Fruit fly (Drosophila melanogaster) whole organism: ENCODE measurements around the gene CG4949.

Experiments used
- CG8478 ChIP-seq: fragments of >200 bp; optimal IDR thresholded peaks from 2 replicates; lab custom pipeline; 2018; ENCODE audit warnings: inconsistent platforms
- EcR ChIP-seq, 2 experiments: fragments of >200 bp; optimal IDR thresholded peaks; 2 replicates each; lab custom pipeline; 2017; ENCODE audit warnings: missing biosample characterization in 2 of 2, missing genetic modification characterization in 2 of 2, missing genetic modification reagents in 2 of 2
- pan ChIP-seq: fragments of >200 bp; optimal IDR thresholded peaks from 2 replicates; lab custom pipeline; 2017
- psq ChIP-seq: fragments of >200 bp; optimal IDR thresholded peaks from 2 replicates; lab custom pipeline; 2017
- usp ChIP-seq: fragments of >200 bp; optimal IDR thresholded peaks from 2 replicates; lab custom pipeline; 2017; ENCODE audit warnings: missing biosample characterization, missing genetic modification characterization, mixed read lengths

DNA sequence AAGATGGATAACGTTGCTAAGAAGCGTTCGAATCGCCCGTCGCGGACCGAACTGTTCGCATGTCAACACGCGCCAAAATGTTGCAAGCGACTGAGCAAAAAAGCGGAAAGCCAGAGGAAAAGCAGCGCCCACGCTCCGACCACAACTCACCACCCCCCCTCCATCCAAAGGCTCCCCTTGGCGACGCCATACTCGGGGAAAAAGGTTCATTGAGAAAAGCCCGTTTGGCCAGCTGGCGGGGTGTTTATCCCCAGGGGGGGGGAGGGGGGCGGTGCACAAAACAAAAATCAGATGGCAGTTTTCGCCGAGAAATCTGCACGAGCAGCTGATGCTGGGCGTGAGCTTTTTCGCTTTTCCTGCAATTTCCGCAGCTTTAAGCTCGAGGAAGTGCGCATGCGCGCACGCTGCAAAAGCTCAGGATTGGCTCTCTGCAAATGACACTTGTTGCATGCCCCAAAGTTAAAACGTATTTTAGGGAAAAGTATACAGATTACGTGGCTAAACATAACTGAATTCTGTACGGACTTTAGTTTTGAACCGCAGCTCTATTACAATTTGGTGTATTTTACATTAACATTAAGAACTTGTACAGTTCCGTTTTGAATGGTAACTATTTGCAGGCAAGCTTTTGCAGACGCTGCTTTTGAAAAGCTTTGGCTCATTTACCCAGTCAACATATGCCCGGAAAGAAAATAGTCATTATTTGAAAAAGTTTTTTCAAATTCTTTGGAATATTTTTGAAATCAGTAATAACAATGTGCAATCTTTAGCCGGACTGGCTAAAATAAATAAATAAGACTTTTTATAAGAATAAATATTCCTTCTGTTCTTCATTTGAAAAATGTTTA, 30.7 kb upstream of the CG4949 start:
- TF ChIP-seq CG8478 (lab: Kevin White, UChicago) = no peak
- TF ChIP-seq psq (lab: Kevin White, UChicago) = no peak
- TF ChIP-seq EcR (GFP tag; optimal IDR thresholded peaks at IDR 0.05; lab: Kevin White, UChicago) = no peak
- TF ChIP-seq usp (GFP tag; lab: Kevin White, UChicago) = no peak
- no peak for TF ChIP-seq pan (lab: Kevin White, UChicago)
